Worm (Caenorhabditis elegans) whole organism, L4 larva: ENCODE data around the gene srz-97.

Experiments used
- F10B5.3 ChIP-seq: sonication (generic microtip); optimal IDR thresholded peaks from 2 replicates; lab custom pipeline; 2016; ENCODE audit warnings: mild to moderate bottlenecking, missing genetic modification characterization, missing compliant biosample characterization
- F26F4.8 ChIP-seq: fragments of 200-800 bp; sonication (Bioruptor generic); conservative IDR thresholded peaks from 2 replicates; pipeline ENCODE4 v1.3.6; 2022; ENCODE audit warnings: missing genetic modification characterization, missing compliant biosample characterization
- F44E2.7 ChIP-seq: fragments of 200-800 bp; sonication (Bioruptor generic); IDR thresholded peaks from 2 replicates; pipeline ENCODE4 v2.1.2; 2022; ENCODE audit warnings: missing genetic modification characterization, missing compliant biosample characterization
- R02D3.7 ChIP-seq: fragments of 150-350 bp; sonication (generic microtip); optimal IDR thresholded peaks from 3 replicates; lab custom pipeline; 2014; ENCODE audit warnings: missing biosample characterization, missing genetic modification characterization
- Y5F2A.4 ChIP-seq: fragments of 200-800 bp; sonication (Bioruptor generic); optimal IDR thresholded peaks from 2 replicates; lab custom pipeline; 2018; ENCODE audit warnings: mild to moderate bottlenecking, missing genetic modification characterization, missing compliant biosample characterization
- aha-1 ChIP-seq: fragments of 150-350 bp; peaks from one replicate; lab custom pipeline; 2014; ENCODE audit warnings: missing biosample characterization, missing genetic modification characterization
- attf-4 ChIP-seq: sonication (generic microtip); optimal IDR thresholded peaks from 3 replicates; lab custom pipeline; 2017; ENCODE audit warnings: missing biosample characterization, missing genetic modification characterization
- ceh-62 ChIP-seq: sonication (generic microtip); optimal IDR thresholded peaks from 2 replicates; lab custom pipeline; 2017; ENCODE audit warnings: missing biosample characterization, missing genetic modification characterization
- cey-2 ChIP-seq: sonication (generic microtip); optimal IDR thresholded peaks from 3 replicates; lab custom pipeline; 2017; ENCODE audit warnings: missing genetic modification characterization, mild to moderate bottlenecking, missing compliant biosample characterization, antibody characterized with exemption, borderline replicate concordance; ENCODE audit not compliant: insufficient read depth
- ctbp-1 ChIP-seq: fragments of 200-800 bp; sonication (Bioruptor generic); IDR thresholded peaks from 2 replicates; pipeline ENCODE4 v1.3.6; 2022; ENCODE audit warnings: missing genetic modification reagents, missing genetic modification characterization, missing compliant biosample characterization
- daf-16 ChIP-seq, 3 experiments: sonication (generic microtip); optimal IDR thresholded peaks; 2 replicates each; lab custom pipeline; 2016 to 2017; ENCODE audit warnings: missing genetic modification characterization in 3 of 3, missing genetic modification reagents in 3 of 3, mild to moderate bottlenecking in 2 of 3, missing compliant biosample characterization in 2 of 3, missing biosample characterization in 1 of 3, moderate library complexity in 1 of 3
- daf-8 ChIP-seq: fragments of 200-800 bp; sonication (Bioruptor generic); IDR thresholded peaks from 2 replicates; pipeline ENCODE4 v1.3.6; 2022; ENCODE audit warnings: missing genetic modification characterization, missing compliant biosample characterization
- dmd-6 ChIP-seq: fragments of 200-800 bp; sonication (Bioruptor generic); IDR thresholded peaks from 2 replicates; pipeline ENCODE4 v1.3.6; 2022; ENCODE audit warnings: missing genetic modification reagents, missing genetic modification characterization, missing compliant biosample characterization
- dve-1 ChIP-seq: sonication (generic microtip); optimal IDR thresholded peaks from 2 replicates; lab custom pipeline; 2017; ENCODE audit warnings: antibody characterized with exemption, mild to moderate bottlenecking, missing genetic modification characterization, missing compliant biosample characterization; ENCODE audit not compliant: insufficient read depth
- fos-1 ChIP-seq: fragments of 150-350 bp; optimal IDR thresholded peaks from 2 replicates; lab custom pipeline; 2014; ENCODE audit warnings: missing biosample characterization, missing genetic modification characterization
- gei-8 ChIP-seq: fragments of 200-800 bp; sonication (Bioruptor generic); optimal IDR thresholded peaks from 2 replicates; lab custom pipeline; 2018; ENCODE audit warnings: mild to moderate bottlenecking, missing genetic modification characterization, missing compliant biosample characterization
- hif-1 ChIP-seq, 2 experiments: sonication (generic microtip); optimal IDR thresholded peaks; 2 replicates each; lab custom pipeline; 2016 to 2017; ENCODE audit warnings: missing compliant biosample characterization in 2 of 2, missing genetic modification characterization in 2 of 2, missing genetic modification reagents in 2 of 2, missing genotype in 2 of 2, mild to moderate bottlenecking in 1 of 2
- jun-1 ChIP-seq: fragments of 150-350 bp; optimal IDR thresholded peaks from 2 replicates; lab custom pipeline; 2014; ENCODE audit warnings: missing biosample characterization, missing genetic modification reagents, missing genetic modification characterization
- lim-7 ChIP-seq: fragments of 200-800 bp; sonication (Bioruptor generic); IDR thresholded peaks from 2 replicates; pipeline ENCODE4 v1.3.6; 2022; ENCODE audit warnings: missing genetic modification characterization, missing compliant biosample characterization
- lin-13 ChIP-seq: fragments of 150-350 bp; optimal IDR thresholded peaks from 2 replicates; lab custom pipeline; 2014; ENCODE audit warnings: missing biosample characterization, missing genetic modification reagents, missing genetic modification characterization
- lin-29 ChIP-seq: fragments of 200-800 bp; sonication (Bioruptor generic); IDR thresholded peaks from 2 replicates; pipeline ENCODE4 v1.3.6; 2022; ENCODE audit warnings: missing genetic modification reagents, missing genetic modification characterization, missing compliant biosample characterization
- lin-39 ChIP-seq: fragments of 150-350 bp; optimal IDR thresholded peaks from 2 replicates; lab custom pipeline; 2014; ENCODE audit warnings: missing biosample characterization, missing genetic modification reagents, missing genetic modification characterization
- madf-9 ChIP-seq: fragments of 200-800 bp; sonication (Bioruptor generic); conservative IDR thresholded peaks from 2 replicates; pipeline ENCODE4 v1.3.6; 2022; ENCODE audit warnings: missing genetic modification reagents, missing genetic modification characterization, missing compliant biosample characterization
- mdt-29 ChIP-seq: fragments of 200-800 bp; sonication (Bioruptor generic); IDR thresholded peaks from 2 replicates; pipeline ENCODE4 v1.3.6; 2022; ENCODE audit warnings: missing genetic modification reagents, missing genetic modification characterization, missing compliant biosample characterization
- mes-2 ChIP-seq: sonication (generic microtip); optimal IDR thresholded peaks from 2 replicates; lab custom pipeline; 2016; ENCODE audit warnings: missing genotype, mild to moderate bottlenecking, missing genetic modification characterization, missing compliant biosample characterization; ENCODE audit not compliant: poor library complexity, severe bottlenecking
- mxl-2 ChIP-seq: fragments of 200-800 bp; sonication (Bioruptor generic); conservative IDR thresholded peaks from 2 replicates; pipeline ENCODE4 v1.3.6; 2022; ENCODE audit warnings: missing genetic modification reagents, missing genetic modification characterization, missing compliant biosample characterization
- nhr-10 ChIP-seq: fragments of 150-350 bp; optimal IDR thresholded peaks from 2 replicates; lab custom pipeline; 2014; ENCODE audit warnings: missing biosample characterization, missing genetic modification characterization
- nhr-102 ChIP-seq: sonication (generic microtip); optimal IDR thresholded peaks from 2 replicates; lab custom pipeline; 2016; ENCODE audit warnings: mild to moderate bottlenecking, missing genetic modification characterization, moderate library complexity, missing compliant biosample characterization
- nhr-28 ChIP-seq: fragments of 150-350 bp; optimal IDR thresholded peaks from 2 replicates; lab custom pipeline; 2014; ENCODE audit warnings: missing biosample characterization, missing genetic modification characterization
- nhr-48 ChIP-seq: sonication (generic microtip); optimal IDR thresholded peaks from 2 replicates; lab custom pipeline; 2016; ENCODE audit warnings: mild to moderate bottlenecking, missing genetic modification characterization, missing compliant biosample characterization
- nhr-76 ChIP-seq: fragments of 150-350 bp; optimal IDR thresholded peaks from 2 replicates; lab custom pipeline; 2014; ENCODE audit warnings: missing biosample characterization, missing genetic modification characterization
- pha-4 ChIP-seq, 2 experiments: fragments of 150-350 bp in 1 of 2; fragments of 200-800 bp in 1 of 2; sonication (Bioruptor generic) in 1 of 2; IDR thresholded peaks in 1 of 2; optimal IDR thresholded peaks in 1 of 2; 2 replicates each; pipeline versions ENCODE4 v1.3.6 to Lab custom; 2014 to 2022; ENCODE audit warnings: missing genetic modification characterization in 2 of 2, missing genetic modification reagents in 2 of 2, missing biosample characterization in 1 of 2, missing compliant biosample characterization in 1 of 2
- pqm-1 ChIP-seq: sonication (generic microtip); optimal IDR thresholded peaks from 2 replicates; lab custom pipeline; 2017; ENCODE audit warnings: missing biosample characterization, missing genetic modification characterization
- set-16 ChIP-seq: fragments of 200-800 bp; sonication (Bioruptor generic); IDR thresholded peaks from 2 replicates; pipeline ENCODE4 v1.3.6; 2022; ENCODE audit warnings: missing genetic modification reagents, missing genetic modification characterization, missing compliant biosample characterization
- snpc-1.2 ChIP-seq: fragments of 200-800 bp; sonication (Bioruptor generic); IDR thresholded peaks from 2 replicates; pipeline ENCODE4 v1.3.6; 2022; ENCODE audit warnings: missing genetic modification reagents, missing genetic modification characterization, missing compliant biosample characterization
- snpc-4 ChIP-seq: fragments of 150-350 bp; optimal IDR thresholded peaks from 2 replicates; lab custom pipeline; 2014; ENCODE audit warnings: missing biosample characterization, missing genetic modification characterization
- spr-1 ChIP-seq: sonication (generic microtip); optimal IDR thresholded peaks from 2 replicates; lab custom pipeline; 2016; ENCODE audit warnings: mild to moderate bottlenecking, missing genetic modification characterization, missing compliant biosample characterization
- unc-130 ChIP-seq: sonication (generic microtip); optimal IDR thresholded peaks from 2 replicates; lab custom pipeline; 2016; ENCODE audit warnings: missing genetic modification reagents, missing genetic modification characterization, missing compliant biosample characterization
- unc-62 ChIP-seq, 3 experiments: fragments of 150-350 bp in 1 of 3; sonication (generic microtip); optimal IDR thresholded peaks in 2 of 3; peaks in 1 of 3; 1 replicate in 1 of 3; 2 replicates in 2 of 3; lab custom pipeline; 2014 to 2017; ENCODE audit warnings: missing biosample characterization in 3 of 3, missing genetic modification characterization in 3 of 3, missing genetic modification reagents in 3 of 3, missing genotype in 1 of 3
- zip-2 ChIP-seq: fragments of 150-350 bp; optimal IDR thresholded peaks from 2 replicates; lab custom pipeline; 2014; ENCODE audit warnings: missing biosample characterization, missing genetic modification characterization
- ztf-11 ChIP-seq: fragments of 150-350 bp; optimal IDR thresholded peaks from 2 replicates; lab custom pipeline; 2014; ENCODE audit warnings: missing biosample characterization, missing genetic modification characterization
- ztf-7 ChIP-seq: fragments of 150-350 bp; optimal IDR thresholded peaks from 2 replicates; lab custom pipeline; 2014; ENCODE audit warnings: missing biosample characterization, missing genetic modification characterization

The srz-97 gene

DNA sequence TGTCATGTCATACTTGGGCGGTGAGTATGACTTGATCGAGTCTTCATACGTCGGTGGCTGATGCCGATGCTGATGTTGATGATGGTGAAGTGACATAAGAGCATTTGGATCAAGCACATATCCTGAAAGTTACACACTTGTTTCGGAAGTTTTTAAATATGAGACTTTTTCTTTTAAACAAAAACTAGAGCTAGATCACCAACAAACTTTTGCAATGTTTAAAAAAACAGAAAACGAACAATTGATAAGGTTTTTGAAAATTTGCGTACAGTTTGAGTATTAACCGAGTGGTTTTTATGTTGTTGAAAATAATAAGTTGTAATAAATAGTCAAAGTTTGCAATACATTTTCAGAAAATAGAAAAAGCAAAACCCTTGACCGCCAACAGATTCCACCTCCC, 16.5 kb upstream of the srz-97 start, which contains the start of gene R02D5.4:
Gene R02D5.4, minus strand, starts transcription at position 101 of the 400 bp plus-strand sequence.
- TF ChIP-seq snpc-4 (tag; lab: Kevin White, UChicago): no peak
- TF ChIP-seq unc-130: no peak
- TF ChIP-seq ctbp-1 (GFP tag; lab: Robert Waterston, UW): no peak
- no peak for TF ChIP-seq mes-2 (tag; lab: Kevin White, UChicago)
- TF ChIP-seq dmd-6 (GFP tag; lab: Robert Waterston, UW): no peak
- no peak for TF ChIP-seq mxl-2 (GFP tag; lab: Robert Waterston, UW)
- TF ChIP-seq nhr-102 (tag; lab: Kevin White, UChicago): no peak
- TF ChIP-seq daf-8 (GFP tag; lab: Robert Waterston, UW): no peak
- TF ChIP-seq F10B5.3 (tag; lab: Kevin White, UChicago): no peak
- no peak for TF ChIP-seq lim-7 (GFP tag; lab: Robert Waterston, UW)
- no peak for TF ChIP-seq unc-62 (GFP tag; optimal IDR thresholded peaks at IDR 0.05 in 1 of 2; lab: Kevin White, UChicago)
- no peak for TF ChIP-seq unc-62 (tag; optimal IDR thresholded peaks at IDR 0.05; lab: Kevin White, UChicago)
- TF ChIP-seq nhr-76 (tag; lab: Kevin White, UChicago): no peak
- no peak for TF ChIP-seq gei-8
- TF ChIP-seq aha-1: no peak
- TF ChIP-seq attf-4 (tag; lab: Kevin White, UChicago): no peak
- TF ChIP-seq ztf-7 (tag; lab: Kevin White, UChicago): no peak
- no peak for TF ChIP-seq hif-1 (tag; optimal IDR thresholded peaks at IDR 0.05; lab: Kevin White, UChicago)
- TF ChIP-seq nhr-28 (tag; lab: Kevin White, UChicago): no peak
- no peak for TF ChIP-seq ceh-62 (tag; lab: Kevin White, UChicago)

DNA sequence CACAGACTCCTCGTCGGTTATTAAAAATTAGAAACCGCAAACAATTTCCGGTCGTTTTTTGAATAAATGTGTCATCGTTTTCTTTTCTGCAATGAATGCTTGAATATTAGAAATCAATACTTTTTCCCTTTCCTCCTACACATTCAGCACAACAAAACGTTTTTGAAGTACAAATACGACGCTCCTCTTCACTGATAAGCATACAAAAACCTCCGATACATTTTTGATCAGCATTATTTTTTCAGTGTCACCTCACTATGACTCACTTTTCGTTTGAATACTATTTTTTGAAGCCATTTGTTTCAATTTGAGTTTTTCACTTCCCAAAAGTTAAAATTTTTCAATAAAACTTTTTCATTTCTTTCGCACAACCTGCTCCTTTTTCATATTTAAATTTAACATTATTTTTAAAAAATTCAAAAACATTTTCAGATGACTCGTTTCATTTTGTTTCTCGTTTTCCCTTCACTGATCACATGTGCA, 14.7 kb upstream of the srz-97 start, which contains the start of gene R02D5.3:
Gene R02D5.3, plus strand, starts transcription at position 433 of the 483 bp plus-strand sequence.
- TF ChIP-seq madf-9 (no peak), nhr-48 (no peak), mdt-29 (GFP tag; lab: Robert Waterston, UW) (no peak), dmd-6 (GFP tag; lab: Robert Waterston, UW) (peak; percentile 32; the same call in 1 of the 2 replicates), hif-1 (tag; optimal IDR thresholded peaks at IDR 0.05; lab: Kevin White, UChicago) (no peak), pha-4 (GFP tag; IDR thresholded peaks at IDR 0.05; lab: Robert Waterston, UW) (no peak), pha-4 (tag; optimal IDR thresholded peaks at IDR 0.05; lab: Kevin White, UChicago) (no peak), ceh-62 (tag; lab: Kevin White, UChicago) (no peak), lin-29 (GFP tag; lab: Robert Waterston, UW) (no peak), pqm-1 (peak; percentile 38), snpc-1.2 (GFP tag; lab: Robert Waterston, UW) (no peak), nhr-28 (tag; lab: Kevin White, UChicago) (peak; percentile 90), spr-1 (tag; lab: Kevin White, UChicago) (no peak), dve-1 (peak; percentile 52), fos-1 (no peak), daf-16 (GFP tag; optimal IDR thresholded peaks at IDR 0.05; lab: Kevin White, UChicago) (no peak), daf-16 (tag; optimal IDR thresholded peaks at IDR 0.05; lab: Kevin White, UChicago) (peak; percentile 32)

DNA sequence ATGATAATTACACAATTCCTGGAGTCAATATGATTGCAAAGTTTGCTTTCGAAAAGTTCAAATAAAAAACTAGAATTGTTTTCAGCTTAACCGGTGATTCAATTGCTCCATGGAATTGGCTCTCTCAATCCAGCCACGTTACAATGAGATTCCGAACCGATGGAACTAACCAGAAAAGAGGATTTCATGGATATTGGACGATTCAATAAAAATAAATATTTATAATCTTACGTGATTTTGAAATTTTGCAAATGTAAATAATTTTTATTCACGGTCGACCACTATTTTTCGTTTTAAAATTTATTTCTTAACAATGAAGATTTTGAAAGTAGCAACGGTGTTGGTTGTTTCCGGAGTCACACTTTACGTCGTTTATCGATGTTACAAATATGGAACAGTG, 13.9 kb upstream of the srz-97 start, which contains the start of gene R02D5.10:
Gene R02D5.10, plus strand, starts transcription at position 301 of the 400 bp plus-strand sequence.
- TF ChIP-seq nhr-10 (no peak), cey-2 (no peak), jun-1 (no peak), attf-4 (tag; lab: Kevin White, UChicago) (no peak), ceh-62 (tag; lab: Kevin White, UChicago) (no peak), daf-8 (GFP tag; lab: Robert Waterston, UW) (no peak), F26F4.8 (GFP tag; lab: Robert Waterston, UW) (no peak), set-16 (GFP tag; lab: Robert Waterston, UW) (no peak), zip-2 (tag; lab: Kevin White, UChicago) (no peak), lin-13 (GFP tag; lab: Kevin White, UChicago) (no peak), Y5F2A.4 (GFP tag; lab: Kevin White, UChicago) (no peak), F44E2.7 (GFP tag; lab: Robert Waterston, UW) (no peak), ztf-11 (tag; lab: Kevin White, UChicago) (no peak), R02D3.7 (tag; lab: Kevin White, UChicago) (no peak), snpc-4 (tag; lab: Kevin White, UChicago) (no peak), lin-39 (tag; lab: Kevin White, UChicago) (no peak), F10B5.3 (tag; lab: Kevin White, UChicago) (no peak)
